Fruit fly (Drosophila melanogaster) whole organism, wandering third instar larva: ENCODE measurements around the gene put.

Source experiments
- CrebA ChIP-seq: fragments of 200-800 bp; sonication (Bioruptor generic); optimal IDR thresholded peaks from 2 replicates; lab custom pipeline; 2016; ENCODE audit warnings: missing biosample characterization, mild to moderate bottlenecking, missing genetic modification characterization, borderline replicate concordance
- dsf ChIP-seq: sonication (Bioruptor generic); optimal IDR thresholded peaks from 2 replicates; lab custom pipeline; 2016; ENCODE audit warnings: missing biosample characterization, missing genetic modification characterization, borderline replicate concordance

DNA sequence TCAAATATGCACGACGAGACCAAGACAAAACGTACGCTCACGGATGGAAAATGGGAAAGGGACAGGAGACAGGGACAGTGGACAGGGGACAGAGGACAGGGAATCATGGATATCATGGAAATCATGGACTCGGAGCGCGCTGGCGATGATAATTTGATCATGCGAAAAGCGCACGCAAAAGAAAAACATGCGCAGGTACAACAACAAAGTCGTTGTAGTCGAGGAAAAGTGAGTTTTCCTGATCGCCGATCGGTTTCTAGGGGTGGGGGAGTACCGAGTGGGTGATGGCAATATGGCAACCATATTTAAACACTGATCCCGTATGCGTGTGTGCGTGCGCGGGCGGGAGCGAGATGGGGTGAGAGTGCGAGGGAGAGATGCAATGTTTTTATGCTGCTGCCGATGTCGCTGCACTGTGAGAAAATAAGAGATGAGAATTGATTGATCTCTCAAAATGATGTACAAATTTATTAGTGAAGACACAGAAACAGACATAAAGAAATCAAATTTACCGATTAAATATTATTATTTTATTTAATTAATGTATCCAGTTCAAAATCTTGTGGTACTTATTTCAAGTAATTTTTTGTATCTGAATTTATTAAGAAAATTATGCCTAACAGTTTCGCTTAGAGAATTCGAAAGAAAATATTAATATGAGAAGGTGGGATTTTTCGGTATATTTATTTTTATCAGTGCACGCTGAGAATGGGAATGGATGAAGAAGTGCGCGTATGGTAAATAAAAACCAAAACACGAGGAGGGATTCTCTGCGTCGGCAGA lies 34.6 kb downstream of the put start:
- TF ChIP-seq CrebA (GFP tag; lab: Kevin White, UChicago): no peak
- TF ChIP-seq dsf: no peak
